Fruit fly (Drosophila melanogaster) whole organism, embryonic: ENCODE results near the gene Crtc.

Experiments
- ATbp ChIP-seq: fragments of 200-800 bp; sonication (Bioruptor generic); optimal IDR thresholded peaks from 2 replicates; lab custom pipeline; 2017; ENCODE audit warnings: missing biosample characterization, mild to moderate bottlenecking, missing genetic modification characterization, missing genetic modification reagents
- Atf6 ChIP-seq: fragments of 200-800 bp; sonication (Bioruptor generic); IDR thresholded peaks from 2 replicates; pipeline ENCODE4 v1.3.6; 2022; ENCODE audit warnings: missing biosample characterization, missing genetic modification characterization
- CG10565 ChIP-seq: fragments of 200-800 bp; sonication (Bioruptor generic); optimal IDR thresholded peaks from 3 replicates; lab custom pipeline; 2016; ENCODE audit warnings: missing biosample characterization, mild to moderate bottlenecking, missing genetic modification characterization
- CG10979 ChIP-seq: fragments of 200-800 bp; sonication (Bioruptor generic); optimal IDR thresholded peaks from 2 replicates; lab custom pipeline; 2018; ENCODE audit warnings: missing biosample characterization, mild to moderate bottlenecking, missing genetic modification characterization, moderate library complexity
- CG11093 ChIP-seq: fragments of 200-800 bp; sonication (Bioruptor generic); IDR thresholded peaks from 3 replicates; pipeline ENCODE4 v1.3.6; 2022; ENCODE audit warnings: missing biosample characterization, missing genetic modification characterization
- CG11247 ChIP-seq: fragments of 200-800 bp; sonication (Bioruptor generic); IDR thresholded peaks from 2 replicates; pipeline ENCODE4 v1.3.6; 2022; ENCODE audit warnings: missing biosample characterization, missing genetic modification characterization
- CG12071 ChIP-seq: fragments of 200-800 bp; sonication (Bioruptor generic); optimal IDR thresholded peaks from 3 replicates; lab custom pipeline; 2018; ENCODE audit warnings: missing biosample characterization, mild to moderate bottlenecking, missing genetic modification characterization
- CG13775 ChIP-seq: fragments of 200-800 bp; sonication (Bioruptor generic); optimal IDR thresholded peaks from 3 replicates; lab custom pipeline; 2017; ENCODE audit warnings: missing biosample characterization, mild to moderate bottlenecking, missing genetic modification characterization
- CG17802 ChIP-seq: fragments of 200-800 bp; sonication (Bioruptor generic); optimal IDR thresholded peaks from 2 replicates; lab custom pipeline; 2018; ENCODE audit warnings: missing biosample characterization, mild to moderate bottlenecking, missing genetic modification characterization, moderate library complexity
- CG1832 ChIP-seq: fragments of 200-800 bp; sonication (Bioruptor generic); optimal IDR thresholded peaks from 2 replicates; lab custom pipeline; 2017; ENCODE audit warnings: missing biosample characterization, mild to moderate bottlenecking, missing genetic modification characterization, inconsistent platforms
- CG2120 ChIP-seq: fragments of 200-800 bp; sonication (Bioruptor generic); optimal IDR thresholded peaks from 3 replicates; lab custom pipeline; 2016; ENCODE audit warnings: missing biosample characterization, missing genetic modification characterization
- CG32767 ChIP-seq: fragments of 200-800 bp; sonication (Bioruptor generic); IDR thresholded peaks from 2 replicates; pipeline ENCODE4 v1.3.6; 2022; ENCODE audit warnings: missing biosample characterization, missing genetic modification characterization
- CG3995 ChIP-seq: fragments of 200-800 bp; sonication (Bioruptor generic); optimal IDR thresholded peaks from 3 replicates; lab custom pipeline; 2016; ENCODE audit warnings: missing biosample characterization, missing genetic modification characterization
- CG43689 ChIP-seq: fragments of 200-800 bp; sonication (Bioruptor generic); IDR thresholded peaks from 2 replicates; pipeline ENCODE4 v1.3.6; 2022; ENCODE audit warnings: missing biosample characterization, missing genetic modification characterization
- CG4820 ChIP-seq: fragments of 200-800 bp; sonication (Bioruptor generic); optimal IDR thresholded peaks from 3 replicates; lab custom pipeline; 2016; ENCODE audit warnings: missing biosample characterization, missing genetic modification characterization
- CG6765 ChIP-seq: fragments of 200-800 bp; sonication (Bioruptor generic); optimal IDR thresholded peaks from 3 replicates; lab custom pipeline; 2017; ENCODE audit warnings: missing biosample characterization, mild to moderate bottlenecking, missing genetic modification characterization
- CG7372 ChIP-seq: fragments of 200-800 bp; sonication (Bioruptor generic); IDR thresholded peaks from 2 replicates; pipeline ENCODE4 v1.3.6; 2022; ENCODE audit warnings: missing biosample characterization, missing genetic modification characterization
- CG9437 ChIP-seq: fragments of 200-800 bp; sonication (Bioruptor generic); optimal IDR thresholded peaks from 2 replicates; lab custom pipeline; 2018; ENCODE audit warnings: missing biosample characterization, mild to moderate bottlenecking, missing genetic modification characterization
- Camta ChIP-seq: fragments of 200-800 bp; sonication (Bioruptor generic); optimal IDR thresholded peaks from 2 replicates; lab custom pipeline; 2016; ENCODE audit warnings: missing biosample characterization, missing genetic modification characterization
- CrebB ChIP-seq: fragments of 200-800 bp; sonication (Bioruptor generic); optimal IDR thresholded peaks from 3 replicates; lab custom pipeline; 2018; ENCODE audit warnings: missing biosample characterization, mild to moderate bottlenecking, missing genetic modification characterization
- Gug ChIP-seq: fragments of 200-800 bp; sonication (Bioruptor generic); IDR thresholded peaks from 4 replicates; pipeline ENCODE4 v1.3.6; 2022; ENCODE audit warnings: missing biosample characterization, missing genetic modification characterization
- Hr39 ChIP-seq: fragments of >200 bp; optimal IDR thresholded peaks from 2 replicates; lab custom pipeline; 2017
- Optix ChIP-seq: fragments of 200-800 bp; sonication (Bioruptor generic); IDR thresholded peaks from 3 replicates; pipeline ENCODE4 v1.3.6; 2022; ENCODE audit warnings: missing biosample characterization, missing genetic modification characterization
- Poxn ChIP-seq: fragments of 200-800 bp; sonication (Bioruptor generic); IDR thresholded peaks from 2 replicates; pipeline ENCODE4 v1.3.6; 2022; ENCODE audit warnings: missing biosample characterization, missing genetic modification characterization
- Sry-β ChIP-seq: fragments of 200-800 bp; sonication (Bioruptor generic); optimal IDR thresholded peaks from 2 replicates; lab custom pipeline; 2018; ENCODE audit warnings: missing biosample characterization, mild to moderate bottlenecking, missing genetic modification characterization, moderate library complexity
- ac ChIP-seq: fragments of 200-800 bp; sonication (Bioruptor generic); optimal IDR thresholded peaks from 3 replicates; lab custom pipeline; 2017; ENCODE audit warnings: missing biosample characterization, mild to moderate bottlenecking, missing genetic modification characterization
- ara ChIP-seq: fragments of 200-800 bp; sonication (Bioruptor generic); IDR thresholded peaks from 2 replicates; pipeline ENCODE4 v1.3.6; 2022; ENCODE audit warnings: missing biosample characterization, missing genetic modification characterization
- bab2 ChIP-seq: fragments of 200-800 bp; sonication (Bioruptor generic); optimal IDR thresholded peaks from 2 replicates; lab custom pipeline; 2016; ENCODE audit warnings: missing biosample characterization, missing genetic modification characterization
- cas ChIP-seq: fragments of 200-800 bp; sonication (Bioruptor generic); IDR thresholded peaks from 2 replicates; pipeline ENCODE4 v1.3.6; 2022; ENCODE audit warnings: missing biosample characterization, missing genetic modification characterization
- crp ChIP-seq, 2 experiments: fragments of 200-800 bp; sonication (Bioruptor generic); optimal IDR thresholded peaks; 2 replicates in 1 of 2; 3 replicates in 1 of 2; lab custom pipeline; 2017; ENCODE audit warnings: missing biosample characterization in 2 of 2, missing genetic modification characterization in 2 of 2, mild to moderate bottlenecking in 1 of 2, moderate library complexity in 1 of 2
- dmrt11E ChIP-seq: fragments of 200-800 bp; sonication (Bioruptor generic); optimal IDR thresholded peaks from 3 replicates; lab custom pipeline; 2018; ENCODE audit warnings: missing biosample characterization, mild to moderate bottlenecking, missing genetic modification characterization, moderate library complexity
- emc ChIP-seq: fragments of 200-800 bp; sonication (Bioruptor generic); optimal IDR thresholded peaks from 2 replicates; lab custom pipeline; 2016; ENCODE audit warnings: missing biosample characterization, missing genetic modification characterization
- esg ChIP-seq: fragments of 200-800 bp; sonication (Bioruptor generic); conservative IDR thresholded peaks from 2 replicates; pipeline ENCODE4 v1.3.6; 2022; ENCODE audit warnings: missing biosample characterization, missing genetic modification characterization
- jigr1 ChIP-seq: fragments of 200-800 bp; sonication (Bioruptor generic); IDR thresholded peaks from 3 replicates; pipeline ENCODE4 v1.3.6; 2022; ENCODE audit warnings: missing biosample characterization, missing genetic modification characterization
- kah ChIP-seq: fragments of 200-800 bp; sonication (Bioruptor generic); optimal IDR thresholded peaks from 2 replicates; lab custom pipeline; 2018; ENCODE audit warnings: missing biosample characterization, mild to moderate bottlenecking, missing genetic modification characterization
- kay ChIP-seq: fragments of 200-800 bp; sonication (Bioruptor generic); optimal IDR thresholded peaks from 2 replicates; lab custom pipeline; 2016; ENCODE audit warnings: missing biosample characterization, missing genetic modification characterization
- klu ChIP-seq: fragments of 200-800 bp; sonication (Bioruptor generic); IDR thresholded peaks from 2 replicates; pipeline ENCODE4 v1.3.6; 2022; ENCODE audit warnings: missing biosample characterization, missing genetic modification characterization
- lilli ChIP-seq: fragments of 200-800 bp; sonication (Bioruptor generic); optimal IDR thresholded peaks from 3 replicates; lab custom pipeline; 2016; ENCODE audit warnings: missing biosample characterization, missing genetic modification characterization
- mirr ChIP-seq: fragments of 200-800 bp; sonication (Bioruptor generic); optimal IDR thresholded peaks from 3 replicates; lab custom pipeline; 2018; ENCODE audit warnings: missing biosample characterization, mild to moderate bottlenecking, missing genetic modification characterization
- pfk ChIP-seq: fragments of 200-800 bp; sonication (Bioruptor generic); optimal IDR thresholded peaks from 2 replicates; lab custom pipeline; 2018; ENCODE audit warnings: missing biosample characterization, mild to moderate bottlenecking, missing genetic modification characterization, moderate library complexity
- phol ChIP-seq: fragments of 200-800 bp; sonication (Bioruptor generic); optimal IDR thresholded peaks from 3 replicates; lab custom pipeline; 2018; ENCODE audit warnings: missing biosample characterization, mild to moderate bottlenecking, missing genetic modification characterization, moderate library complexity
- pros ChIP-seq: fragments of 200-800 bp; sonication (Bioruptor generic); optimal IDR thresholded peaks from 3 replicates; lab custom pipeline; 2019; ENCODE audit warnings: missing biosample characterization, mild to moderate bottlenecking, missing genetic modification characterization, moderate library complexity
- pum ChIP-seq: fragments of 200-800 bp; sonication (Bioruptor generic); optimal IDR thresholded peaks from 2 replicates; lab custom pipeline; 2016; ENCODE audit warnings: missing biosample characterization, missing genetic modification characterization
- repo ChIP-seq: fragments of 200-800 bp; sonication (Bioruptor generic); optimal IDR thresholded peaks from 2 replicates; lab custom pipeline; 2016; ENCODE audit warnings: missing biosample characterization, missing genetic modification characterization
- row ChIP-seq: fragments of 200-800 bp; sonication (Bioruptor generic); IDR thresholded peaks from 3 replicates; pipeline ENCODE4 v1.3.6; 2022; ENCODE audit warnings: missing biosample characterization, missing genetic modification characterization
- schlank ChIP-seq: fragments of 200-800 bp; sonication (Bioruptor generic); optimal IDR thresholded peaks from 2 replicates; lab custom pipeline; 2018; ENCODE audit warnings: missing biosample characterization, mild to moderate bottlenecking, missing genetic modification characterization
- ssp ChIP-seq: fragments of 200-800 bp; sonication (Bioruptor generic); IDR thresholded peaks from 2 replicates; pipeline ENCODE4 v1.3.6; 2022; ENCODE audit warnings: missing biosample characterization, missing genetic modification characterization
- tin ChIP-seq: fragments of 200-800 bp; sonication (Bioruptor generic); optimal IDR thresholded peaks from 3 replicates; lab custom pipeline; 2016; ENCODE audit warnings: missing biosample characterization, missing genetic modification characterization
- unpg ChIP-seq: fragments of 200-800 bp; sonication (Bioruptor generic); optimal IDR thresholded peaks from 3 replicates; lab custom pipeline; 2018; ENCODE audit warnings: missing biosample characterization, mild to moderate bottlenecking, missing genetic modification characterization, moderate library complexity
- zen2 ChIP-seq: fragments of 200-800 bp; sonication (Bioruptor generic); IDR thresholded peaks from 3 replicates; pipeline ENCODE4 v1.3.6; 2022; ENCODE audit warnings: missing biosample characterization, missing genetic modification characterization; ENCODE audit not compliant: partially characterized antibody

Gene Crtc

dm6 chr3L:17668945-17669779 lies at the start of gene Crtc (continued):
- TF ChIP-seq Hr39 (lab: Kevin White, UChicago) = no peak
- TF ChIP-seq CG12071 = peak; percentile 10
- no peak for TF ChIP-seq pros (GFP tag; lab: Kevin White, UChicago)
- peak; percentile 26 for TF ChIP-seq zen2
- TF ChIP-seq esg (GFP tag; lab: Robert Waterston, UW) = no peak
- TF ChIP-seq CG9437 (GFP tag; lab: Kevin White, UChicago) = no peak
- TF ChIP-seq ara (GFP tag; lab: Robert Waterston, UW) = no peak
- TF ChIP-seq crp (GFP tag; optimal IDR thresholded peaks at IDR 0.05; lab: Kevin White, UChicago) = peak in 1 of 2 experiments; percentile 71
- TF ChIP-seq CG4820 (GFP tag; lab: Kevin White, UChicago) = peak; percentile 38
- TF ChIP-seq CG43689 (GFP tag; lab: Robert Waterston, UW) = no peak
- TF ChIP-seq Atf6 (GFP tag; lab: Robert Waterston, UW) = no peak
- no peak for TF ChIP-seq klu
- TF ChIP-seq emc (GFP tag; lab: Kevin White, UChicago) = no peak
- no peak for TF ChIP-seq kah (GFP tag; lab: Kevin White, UChicago)
- peak; percentile 23 for TF ChIP-seq CG13775 (GFP tag; lab: Kevin White, UChicago)
- peak; percentile 14 for TF ChIP-seq tin (GFP tag; lab: Kevin White, UChicago)
- peak; percentile 13 for TF ChIP-seq Sry-β (GFP tag; lab: Kevin White, UChicago)
- no peak for TF ChIP-seq mirr (GFP tag; lab: Kevin White, UChicago)
- no peak for TF ChIP-seq Optix (GFP tag; lab: Robert Waterston, UW)
- peak; percentile 29 for TF ChIP-seq phol (tag; lab: Kevin White, UChicago)
- TF ChIP-seq ATbp (GFP tag; lab: Kevin White, UChicago) = no peak
- no peak for TF ChIP-seq pfk (GFP tag; lab: Kevin White, UChicago)
- no peak for TF ChIP-seq dmrt11E (tag; lab: Kevin White, UChicago)
- peak; percentile 13 for TF ChIP-seq CG2120 (GFP tag; lab: Kevin White, UChicago)
- TF ChIP-seq CrebB (tag; lab: Kevin White, UChicago) = no peak
- TF ChIP-seq unpg = no peak
- no peak for TF ChIP-seq CG7372 (GFP tag; lab: Robert Waterston, UW)
- no peak for TF ChIP-seq Gug (GFP tag; lab: Robert Waterston, UW)
- no peak for TF ChIP-seq CG1832
- no peak for TF ChIP-seq pum (GFP tag; lab: Kevin White, UChicago)
- no peak for TF ChIP-seq CG6765
- TF ChIP-seq CG10979 (tag; lab: Kevin White, UChicago) = no peak
- TF ChIP-seq Poxn (GFP tag; lab: Robert Waterston, UW) = no peak
- TF ChIP-seq ssp (GFP tag; lab: Robert Waterston, UW) = no peak
- TF ChIP-seq schlank (tag; lab: Kevin White, UChicago) = no peak
- no peak for TF ChIP-seq cas (GFP tag; lab: Robert Waterston, UW)
- TF ChIP-seq lilli (GFP tag; lab: Kevin White, UChicago) = peak; percentile 32
- no peak for TF ChIP-seq jigr1
- peak; percentile 6 for TF ChIP-seq Camta
- peak; percentile 63; the same call in 2 of the 3 replicates for TF ChIP-seq row (GFP tag; lab: Robert Waterston, UW)
- TF ChIP-seq CG10565 (GFP tag; lab: Kevin White, UChicago) = no peak
- no peak for TF ChIP-seq CG32767 (GFP tag; lab: Robert Waterston, UW)
- TF ChIP-seq CG11247 (GFP tag; lab: Robert Waterston, UW) = peak; percentile 39; the same call in 1 of the 2 replicates
- TF ChIP-seq CG17802 (tag; lab: Kevin White, UChicago) = no peak
- no peak for TF ChIP-seq ac (GFP tag; lab: Kevin White, UChicago)
- TF ChIP-seq kay (GFP tag; lab: Kevin White, UChicago) = no peak
- peak; percentile 60 for TF ChIP-seq CG3995 (GFP tag; lab: Kevin White, UChicago)
- no peak for TF ChIP-seq repo (GFP tag; lab: Kevin White, UChicago)
- no peak for TF ChIP-seq bab2 (GFP tag; lab: Kevin White, UChicago)
- no peak for TF ChIP-seq CG11093 (GFP tag; lab: Robert Waterston, UW)
